Fruit fly (Drosophila melanogaster): ENCODE results near the gene Gas8.
A peak's percentile ranks its signal among the peaks of the same experiment; 100 is the strongest.

The Gas8 gene

dm6 chrX:3504751-3505150 lies at the start of gene Gas8:
Gas8 (minus strand) TSS chrX:3504851.
- TF ChIP-seq CTCF (optimal IDR thresholded peaks at IDR 0.05) (no peak), CG8478 (optimal IDR thresholded peaks at IDR 0.05) (no peak)

DNA sequence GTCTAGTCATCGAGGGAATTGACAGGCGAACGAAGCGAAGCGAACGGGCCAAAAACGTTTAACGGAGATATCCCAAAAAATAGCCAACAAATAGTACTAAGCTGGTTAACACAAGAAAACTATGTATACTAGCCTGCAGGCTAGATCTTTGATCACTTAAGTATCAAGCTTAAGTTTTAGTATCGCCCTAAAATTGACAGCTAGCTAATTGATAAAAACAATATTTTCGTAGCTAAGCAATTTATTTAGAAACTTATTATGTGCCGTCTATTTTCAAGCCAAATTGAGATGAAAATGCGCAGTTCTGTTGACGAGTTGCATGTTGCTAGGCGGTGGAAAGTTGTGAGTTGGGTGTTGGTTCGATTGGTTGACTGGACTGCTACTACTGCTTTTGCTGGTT lies 44.6 kb upstream of the Gas8 start:
- TF ChIP-seq CTCF (optimal IDR thresholded peaks at IDR 0.05): no peak
- no peak for TF ChIP-seq CG8478 (optimal IDR thresholded peaks at IDR 0.05)

- TF ChIP-seq CTCF (optimal IDR thresholded peaks at IDR 0.05): no peak
- TF ChIP-seq CG8478 (optimal IDR thresholded peaks at IDR 0.05): no peak
These were observed 43.9 kb upstream of the Gas8 start for dm6 chrX:3548568-3548967.

DNA sequence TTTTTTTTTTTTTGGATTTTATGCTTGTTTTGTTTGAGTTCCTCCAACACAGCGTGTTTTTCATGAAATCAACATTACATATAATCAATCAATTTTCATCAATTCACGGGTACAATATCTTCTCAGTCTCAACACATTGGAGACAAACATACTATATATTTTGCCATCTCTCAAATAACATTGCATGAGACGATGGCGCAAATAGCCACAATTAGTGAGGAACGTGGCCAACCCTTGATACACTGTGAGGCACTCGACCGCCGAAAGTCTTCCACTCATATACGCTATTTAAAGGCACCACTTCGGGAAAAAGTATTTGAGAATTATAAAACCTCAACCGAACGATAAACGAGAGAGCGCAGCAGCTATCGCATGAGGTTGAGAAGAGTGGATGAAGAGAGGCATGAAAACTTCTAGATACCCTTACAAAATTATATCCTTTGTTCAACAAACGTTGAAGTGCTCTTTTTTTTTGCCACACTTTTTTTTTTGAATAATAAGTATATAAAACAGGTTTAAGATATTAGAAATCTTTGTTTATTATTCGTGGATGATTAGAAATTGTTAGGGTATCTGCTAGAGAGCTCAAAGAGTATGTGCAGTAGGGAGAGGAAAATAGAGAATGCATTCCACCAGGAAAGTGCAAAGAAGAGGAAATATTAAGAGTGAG lies 41.3 kb upstream of the Gas8 start:
- no peak for TF ChIP-seq CG8478 (optimal IDR thresholded peaks at IDR 0.05)
- no peak for TF ChIP-seq CTCF (optimal IDR thresholded peaks at IDR 0.05)

- no peak for TF ChIP-seq CG8478 (optimal IDR thresholded peaks at IDR 0.05)
- no peak for TF ChIP-seq CTCF (optimal IDR thresholded peaks at IDR 0.05)
These were observed 34.1 kb upstream of the Gas8 start for dm6 chrX:3538775-3539174.

- TF ChIP-seq CTCF (optimal IDR thresholded peaks at IDR 0.05): no peak
These were observed 26.0 kb upstream of the Gas8 start for dm6 chrX:3530696-3531095.

DNA sequence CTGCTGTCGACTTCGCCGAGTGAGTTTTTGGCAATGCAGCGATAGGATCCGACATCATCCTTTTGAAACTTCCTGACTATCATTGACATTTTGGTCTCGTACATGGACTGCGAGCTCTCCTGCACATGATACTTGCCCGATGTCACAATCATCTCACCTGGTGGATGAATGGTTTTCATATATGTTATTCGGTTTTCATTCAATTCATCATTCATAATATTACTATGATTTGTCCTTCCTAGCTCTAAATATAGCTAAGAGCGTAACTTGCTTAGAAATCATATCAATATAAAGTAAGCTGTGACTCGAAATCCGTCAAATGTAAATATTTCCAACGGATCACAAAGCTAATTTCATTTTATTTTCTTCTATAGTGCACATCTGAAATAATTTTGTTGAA lies 9.4 kb upstream of the Gas8 start, which contains the start of gene CG13021:
CG13021 (plus strand) TSS at position 301 of the 400 bp plus-strand sequence.
- TF ChIP-seq CTCF (optimal IDR thresholded peaks at IDR 0.05) (no peak), CG8478 (optimal IDR thresholded peaks at IDR 0.05) (no peak)

dm6 chrX:3504251-3504650 lies 400 bp downstream of the Gas8 start:
- TF ChIP-seq CG8478 (optimal IDR thresholded peaks at IDR 0.05): no peak
- TF ChIP-seq CTCF (optimal IDR thresholded peaks at IDR 0.05): no peak

dm6 chrX:3485871-3486270 lies 18.8 kb downstream of the Gas8 start:
- TF ChIP-seq CG8478 (optimal IDR thresholded peaks at IDR 0.05) (no peak), CTCF (optimal IDR thresholded peaks at IDR 0.05) (no peak)

DNA sequence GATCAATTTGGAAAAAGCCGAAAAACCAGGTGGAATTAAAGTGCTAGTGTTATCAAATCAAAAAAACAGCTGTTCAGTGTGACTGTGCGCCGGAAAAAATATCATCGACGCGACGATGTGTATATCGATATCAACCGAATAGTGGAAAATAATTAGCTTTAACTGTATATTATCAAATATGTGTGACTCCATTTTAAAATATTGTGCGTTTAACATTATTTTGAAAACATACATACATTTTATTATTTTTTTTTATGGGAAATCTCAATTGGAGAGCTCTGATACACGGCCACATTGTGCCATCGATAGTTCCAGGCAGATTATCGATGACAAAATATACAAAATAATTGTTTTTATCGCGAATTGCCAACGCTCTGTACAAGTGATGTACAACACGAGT lies 19.3 kb downstream of the Gas8 start, which contains the start of the genes CG14270 and CG10803:
CG14270 (minus strand) TSS at position 75 of the 400 bp plus-strand sequence.
CG10803 (plus strand) TSS at position 347 of the 400 bp plus-strand sequence.
- TF ChIP-seq CG8478 (optimal IDR thresholded peaks at IDR 0.05) (no peak), CTCF (optimal IDR thresholded peaks at IDR 0.05) (no peak)

- TF ChIP-seq CTCF (optimal IDR thresholded peaks at IDR 0.05) (no peak), CG8478 (optimal IDR thresholded peaks at IDR 0.05) (no peak)
These were observed 22.3 kb downstream of the Gas8 start, which contains the start of the genes CG10804 and CG10802 for dm6 chrX:3482119-3483014. CG10804 (minus strand) TSS chrX:3482322. CG10802 (plus strand) TSS chrX:3482965.

DNA sequence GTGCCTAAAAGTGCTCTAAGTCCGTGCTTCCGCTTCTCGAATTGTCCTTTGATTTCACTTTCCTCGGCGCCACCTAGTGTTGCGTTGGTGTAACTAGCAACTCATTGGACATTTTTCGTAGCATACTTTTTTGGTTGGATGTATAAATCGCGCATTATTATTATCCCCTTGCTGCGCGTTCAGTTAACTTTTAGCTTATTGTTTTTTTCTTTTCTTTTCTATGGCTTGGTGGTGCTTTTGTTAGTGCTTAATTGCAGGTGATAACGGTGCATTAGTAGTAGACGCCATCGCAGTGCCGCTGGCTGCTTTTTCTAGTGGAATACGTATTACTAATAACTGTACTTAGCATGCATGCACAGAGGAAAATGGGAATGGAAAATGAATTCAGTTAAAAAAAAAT lies 23.6 kb downstream of the Gas8 start:
- TF ChIP-seq CTCF (optimal IDR thresholded peaks at IDR 0.05) (peak; percentile 92 to 95), CG8478 (optimal IDR thresholded peaks at IDR 0.05) (no peak)

- TF ChIP-seq CG8478 (optimal IDR thresholded peaks at IDR 0.05) (no peak), CTCF (optimal IDR thresholded peaks at IDR 0.05) (no peak)
These were observed 28.6 kb downstream of the Gas8 start for dm6 chrX:3476009-3476408.

dm6 chrX:3474476-3475439 lies 29.9 kb downstream of the Gas8 start, which contains the start of gene CG12206:
CG12206 (minus strand) TSS chrX:3474524.
- TF ChIP-seq CG8478 (optimal IDR thresholded peaks at IDR 0.05) (no peak), CTCF (optimal IDR thresholded peaks at IDR 0.05) (no peak)

DNA sequence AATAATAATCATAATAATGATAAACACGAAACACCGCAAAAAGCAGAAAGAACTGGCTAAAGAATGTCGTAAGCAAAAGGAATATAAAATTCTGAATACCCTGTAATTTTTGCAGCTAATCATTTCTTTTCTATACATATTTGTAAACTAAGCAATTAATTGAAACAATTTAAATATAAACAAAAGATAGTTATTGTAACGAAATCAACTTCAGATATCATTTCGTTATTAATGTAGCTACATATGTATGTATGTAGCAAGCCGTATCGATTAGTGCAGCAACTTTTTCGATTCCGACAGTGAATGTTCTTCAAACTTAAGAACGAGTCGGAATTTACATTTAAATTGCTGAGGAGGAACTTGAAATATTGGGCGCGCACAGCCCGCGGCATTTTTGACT lies 31.0 kb downstream of the Gas8 start:
- TF ChIP-seq CG8478 (optimal IDR thresholded peaks at IDR 0.05): no peak
- TF ChIP-seq CTCF (optimal IDR thresholded peaks at IDR 0.05): no peak
